Fruit fly (Drosophila melanogaster) whole organism, embryonic: ENCODE measurements around the gene CG14196.

Experiments used
- BEAF-32 ChIP-seq: fragments of 200-800 bp; sonication (Bioruptor generic); optimal IDR thresholded peaks from 3 replicates; lab custom pipeline; 2017; ENCODE audit warnings: missing biosample characterization, missing genetic modification characterization, mild to moderate bottlenecking, moderate library complexity, missing genetic modification reagents
- CG10462 ChIP-seq: fragments of 200-800 bp; sonication (Bioruptor generic); optimal IDR thresholded peaks from 2 replicates; lab custom pipeline; 2016; ENCODE audit warnings: missing biosample characterization, missing genetic modification characterization
- CG10979 ChIP-seq: fragments of 200-800 bp; sonication (Bioruptor generic); optimal IDR thresholded peaks from 2 replicates; lab custom pipeline; 2018; ENCODE audit warnings: missing biosample characterization, mild to moderate bottlenecking, missing genetic modification characterization, moderate library complexity
- CG14710 ChIP-seq: fragments of 200-800 bp; sonication (Bioruptor generic); optimal IDR thresholded peaks from 3 replicates; lab custom pipeline; 2019; ENCODE audit warnings: missing biosample characterization, mild to moderate bottlenecking, missing genetic modification characterization, moderate library complexity
- CG15514 ChIP-seq: fragments of 200-800 bp; sonication (Bioruptor generic); optimal IDR thresholded peaks from 3 replicates; lab custom pipeline; 2017; ENCODE audit warnings: missing biosample characterization, missing genetic modification characterization, mild to moderate bottlenecking, moderate library complexity, missing genetic modification reagents
- CG15601 ChIP-seq: fragments of 200-800 bp; sonication (Bioruptor generic); optimal IDR thresholded peaks from 3 replicates; lab custom pipeline; 2019; ENCODE audit warnings: missing biosample characterization, mild to moderate bottlenecking, missing genetic modification characterization, moderate library complexity
- CG17328 ChIP-seq: fragments of 200-800 bp; sonication (Bioruptor generic); IDR thresholded peaks from 2 replicates; pipeline ENCODE4 v1.3.6; 2022; ENCODE audit warnings: missing biosample characterization, missing genetic modification characterization
- CG18599 ChIP-seq: fragments of 200-800 bp; sonication (Bioruptor generic); optimal IDR thresholded peaks from 3 replicates; lab custom pipeline; 2017; ENCODE audit warnings: missing biosample characterization, missing genetic modification characterization, mild to moderate bottlenecking, moderate library complexity, missing genetic modification reagents
- CG18619 ChIP-seq: fragments of 200-800 bp; sonication (Bioruptor generic); optimal IDR thresholded peaks from 3 replicates; lab custom pipeline; 2017; ENCODE audit warnings: missing biosample characterization, mild to moderate bottlenecking, missing genetic modification characterization
- CG18764 ChIP-seq: fragments of 200-800 bp; sonication (Bioruptor generic); optimal IDR thresholded peaks from 3 replicates; lab custom pipeline; 2016; ENCODE audit warnings: missing biosample characterization, missing genetic modification characterization
- CG2712 ChIP-seq: fragments of 200-800 bp; optimal IDR thresholded peaks from 3 replicates; lab custom pipeline; 2019; ENCODE audit warnings: missing biosample characterization, mild to moderate bottlenecking, missing genetic modification characterization, moderate library complexity
- CG33557 ChIP-seq: fragments of 200-800 bp; sonication (Bioruptor generic); optimal IDR thresholded peaks from 2 replicates; lab custom pipeline; 2019; ENCODE audit warnings: missing biosample characterization, mild to moderate bottlenecking, missing genetic modification characterization, moderate library complexity
- CG34422 ChIP-seq: fragments of 200-800 bp; sonication (Bioruptor generic); IDR thresholded peaks from 3 replicates; pipeline ENCODE4 v1.3.6; 2022; ENCODE audit warnings: missing biosample characterization, missing genetic modification characterization
- CG3995 ChIP-seq: fragments of 200-800 bp; sonication (Bioruptor generic); optimal IDR thresholded peaks from 3 replicates; lab custom pipeline; 2016; ENCODE audit warnings: missing biosample characterization, missing genetic modification characterization
- CG4404 ChIP-seq: fragments of 200-800 bp; sonication (Bioruptor generic); IDR thresholded peaks from 2 replicates; pipeline ENCODE4 v1.3.6; 2022; ENCODE audit warnings: missing biosample characterization, missing genetic modification characterization
- CG4617 ChIP-seq: fragments of 200-800 bp; sonication (Bioruptor generic); optimal IDR thresholded peaks from 3 replicates; lab custom pipeline; 2016; ENCODE audit warnings: missing biosample characterization, missing genetic modification characterization, borderline replicate concordance
- CG6813 ChIP-seq: fragments of 200-800 bp; sonication (Bioruptor generic); optimal IDR thresholded peaks from 2 replicates; lab custom pipeline; 2017; ENCODE audit warnings: missing biosample characterization, missing genetic modification characterization, mild to moderate bottlenecking, moderate library complexity, missing genetic modification reagents
- CG9797 ChIP-seq: fragments of 200-800 bp; sonication (Bioruptor generic); optimal IDR thresholded peaks from 3 replicates; lab custom pipeline; 2018; ENCODE audit warnings: missing biosample characterization, mild to moderate bottlenecking, missing genetic modification characterization
- CG9876 ChIP-seq: fragments of 200-800 bp; sonication (Bioruptor generic); optimal IDR thresholded peaks from 2 replicates; lab custom pipeline; 2016; ENCODE audit warnings: missing biosample characterization, missing genetic modification characterization
- Camta ChIP-seq: fragments of 200-800 bp; sonication (Bioruptor generic); optimal IDR thresholded peaks from 2 replicates; lab custom pipeline; 2016; ENCODE audit warnings: missing biosample characterization, missing genetic modification characterization
- CkIIα-i1 ChIP-seq: fragments of 200-800 bp; sonication (Bioruptor generic); IDR thresholded peaks from 2 replicates; pipeline ENCODE4 v1.3.6; 2022; ENCODE audit warnings: missing biosample characterization, missing genetic modification characterization
- Dll ChIP-seq: fragments of 200-800 bp; sonication (Bioruptor generic); IDR thresholded peaks from 4 replicates; pipeline ENCODE4 v1.3.6; 2022; ENCODE audit warnings: missing biosample characterization, missing genetic modification characterization; ENCODE audit not compliant: partially characterized antibody
- Dp ChIP-seq: fragments of 200-800 bp; sonication (Bioruptor generic); optimal IDR thresholded peaks from 2 replicates; lab custom pipeline; 2018; ENCODE audit warnings: missing biosample characterization, mild to moderate bottlenecking, missing genetic modification characterization, moderate library complexity
- E2f2 ChIP-seq: fragments of 200-800 bp; sonication (Bioruptor generic); IDR thresholded peaks from 2 replicates; pipeline ENCODE4 v1.3.6; 2022; ENCODE audit warnings: missing biosample characterization, missing genetic modification characterization
- Lhr ChIP-seq: fragments of 200-800 bp; sonication (Bioruptor generic); optimal IDR thresholded peaks from 3 replicates; lab custom pipeline; 2017; ENCODE audit warnings: mild to moderate bottlenecking, missing biosample characterization, missing genetic modification reagents, missing genetic modification characterization
- MBD-R2 ChIP-seq: fragments of 200-800 bp; sonication (Bioruptor generic); IDR thresholded peaks from 2 replicates; pipeline ENCODE4 v1.3.6; 2022; ENCODE audit warnings: missing biosample characterization, missing genetic modification characterization
- MESR4 ChIP-seq: fragments of 200-800 bp; sonication (Bioruptor generic); optimal IDR thresholded peaks from 2 replicates; lab custom pipeline; 2018; ENCODE audit warnings: missing biosample characterization, mild to moderate bottlenecking, missing genetic modification characterization, moderate library complexity
- Med ChIP-seq: fragments of 200-800 bp; sonication (Bioruptor generic); peaks from one replicate; lab custom pipeline; 2016; ENCODE audit warnings: missing biosample characterization, missing genetic modification characterization, mild to moderate bottlenecking, inconsistent platforms, moderate library complexity
- Myb ChIP-seq: fragments of 200-800 bp; sonication (Bioruptor generic); optimal IDR thresholded peaks from 2 replicates; lab custom pipeline; 2016; ENCODE audit warnings: missing biosample characterization, missing genetic modification characterization
- Ravus ChIP-seq: fragments of 200-800 bp; sonication (Bioruptor generic); IDR thresholded peaks from 2 replicates; pipeline ENCODE4 v1.3.6; 2022; ENCODE audit warnings: missing biosample characterization, missing genetic modification characterization
- Stat92E ChIP-seq, 3 experiments: fragments of >200 bp in 2 of 3; fragments of 200-800 bp in 1 of 3; sonication (Bioruptor generic) in 1 of 3; optimal IDR thresholded peaks; 2 replicates each; lab custom pipeline; 2017 to 2019; ENCODE audit warnings: missing biosample characterization in 3 of 3, missing genetic modification characterization in 3 of 3, mild to moderate bottlenecking in 1 of 3, moderate library complexity in 1 of 3
- Trl ChIP-seq, 3 experiments: fragments of >200 bp in 2 of 3; fragments of 200-800 bp in 1 of 3; sonication (Bioruptor generic) in 1 of 3; optimal IDR thresholded peaks; 2 replicates in 1 of 3; 3 replicates in 2 of 3; lab custom pipeline; 2016 to 2017; ENCODE audit warnings: missing biosample characterization in 1 of 3, missing genetic modification characterization in 1 of 3
- ab ChIP-seq: fragments of 200-800 bp; sonication (Bioruptor generic); optimal IDR thresholded peaks from 2 replicates; lab custom pipeline; 2016; ENCODE audit warnings: missing biosample characterization, missing genetic modification characterization
- ara ChIP-seq: fragments of 200-800 bp; sonication (Bioruptor generic); IDR thresholded peaks from 2 replicates; pipeline ENCODE4 v1.3.6; 2022; ENCODE audit warnings: missing biosample characterization, missing genetic modification characterization
- bab2 ChIP-seq: fragments of 200-800 bp; sonication (Bioruptor generic); optimal IDR thresholded peaks from 2 replicates; lab custom pipeline; 2016; ENCODE audit warnings: missing biosample characterization, missing genetic modification characterization
- cg ChIP-seq: fragments of 200-800 bp; sonication (Bioruptor generic); optimal IDR thresholded peaks from 3 replicates; lab custom pipeline; 2019; ENCODE audit warnings: missing biosample characterization, mild to moderate bottlenecking, missing genetic modification characterization, moderate library complexity
- dm ChIP-seq: fragments of 200-800 bp; sonication (Bioruptor generic); optimal IDR thresholded peaks from 3 replicates; lab custom pipeline; 2016; ENCODE audit warnings: missing biosample characterization, missing genetic modification characterization
- fd102C ChIP-seq: fragments of 200-800 bp; sonication (Bioruptor generic); optimal IDR thresholded peaks from 2 replicates; lab custom pipeline; 2018; ENCODE audit warnings: missing biosample characterization, mild to moderate bottlenecking, missing genetic modification characterization, moderate library complexity
- gfzf ChIP-seq: fragments of 200-800 bp; sonication (Bioruptor generic); optimal IDR thresholded peaks from 2 replicates; lab custom pipeline; 2016; ENCODE audit warnings: missing biosample characterization, mild to moderate bottlenecking, missing genetic modification characterization, moderate library complexity
- lmd ChIP-seq: fragments of 200-800 bp; sonication (Bioruptor generic); IDR thresholded peaks from 2 replicates; pipeline ENCODE4 v1.3.6; 2022; ENCODE audit warnings: missing biosample characterization, missing genetic modification characterization
- p53 ChIP-seq: fragments of 200-800 bp; sonication (Bioruptor generic); optimal IDR thresholded peaks from 2 replicates; lab custom pipeline; 2016; ENCODE audit warnings: missing biosample characterization, missing genetic modification characterization
- phol ChIP-seq: fragments of 200-800 bp; sonication (Bioruptor generic); optimal IDR thresholded peaks from 3 replicates; lab custom pipeline; 2018; ENCODE audit warnings: missing biosample characterization, mild to moderate bottlenecking, missing genetic modification characterization, moderate library complexity
- pzg ChIP-seq: fragments of 200-800 bp; sonication (Bioruptor generic); optimal IDR thresholded peaks from 3 replicates; lab custom pipeline; 2018; ENCODE audit warnings: missing biosample characterization, mild to moderate bottlenecking, missing genetic modification characterization, moderate library complexity
- repo ChIP-seq: fragments of 200-800 bp; sonication (Bioruptor generic); optimal IDR thresholded peaks from 2 replicates; lab custom pipeline; 2016; ENCODE audit warnings: missing biosample characterization, missing genetic modification characterization
- row ChIP-seq: fragments of 200-800 bp; sonication (Bioruptor generic); IDR thresholded peaks from 3 replicates; pipeline ENCODE4 v1.3.6; 2022; ENCODE audit warnings: missing biosample characterization, missing genetic modification characterization
- sens ChIP-seq: fragments of 200-800 bp; sonication (Bioruptor generic); peaks from one replicate; lab custom pipeline; 2016; ENCODE audit warnings: missing biosample characterization, missing genetic modification characterization
- sug ChIP-seq: fragments of 200-800 bp; optimal IDR thresholded peaks from 2 replicates; lab custom pipeline; 2019; ENCODE audit warnings: missing biosample characterization, mild to moderate bottlenecking, missing genetic modification characterization, moderate library complexity
- trem ChIP-seq: fragments of 200-800 bp; optimal IDR thresholded peaks from 3 replicates; lab custom pipeline; 2019; ENCODE audit warnings: missing biosample characterization, mild to moderate bottlenecking, missing genetic modification characterization, moderate library complexity

The CG14196 gene

DNA sequence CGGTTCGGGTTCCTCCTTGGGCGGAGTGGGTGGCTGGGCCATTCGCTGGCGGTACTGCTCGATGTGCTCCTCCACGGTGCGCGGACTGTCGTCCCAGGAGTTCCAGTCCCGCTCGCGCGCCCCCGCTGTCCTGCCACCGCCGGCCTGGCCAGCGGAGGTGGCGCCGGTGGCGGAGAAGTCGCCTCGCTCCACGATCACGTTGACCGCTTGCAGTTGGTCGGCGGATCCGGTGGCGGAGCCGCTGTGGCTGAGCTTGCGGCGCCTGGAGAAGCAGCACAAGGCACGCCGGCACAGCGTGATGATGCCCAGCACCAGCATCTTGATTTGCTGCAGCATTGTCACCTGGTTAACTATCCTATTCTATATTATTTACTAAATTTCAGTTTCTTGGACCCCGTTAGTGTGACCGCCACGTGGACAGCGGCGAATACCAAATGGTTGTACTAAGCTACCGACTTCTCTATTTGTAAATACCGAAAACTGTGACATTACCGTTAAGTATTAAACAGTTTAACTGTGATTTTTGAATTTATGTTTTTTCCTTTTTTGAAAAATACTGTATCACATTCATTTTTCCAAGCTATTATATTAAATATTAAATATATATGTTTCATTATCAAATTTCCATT is 35.0 kb upstream of the CG14196 start, which contains the start of the genes CG32537 and CG32536:
Gene CG32537, minus strand, starts transcription at position 51 of the 629 bp plus-strand sequence.
Gene CG32536, minus strand, starts transcription at position 410 of the 629 bp plus-strand sequence.
- TF ChIP-seq MBD-R2 (peak; percentile 67), ara (GFP tag; lab: Robert Waterston, UW) (0 out of 2 replicates have a peak, but pooled peaks have one; percentile 22), Myb (GFP tag; lab: Kevin White, UChicago) (peak; percentile 89), CG14710 (tag; lab: Kevin White, UChicago) (peak; percentile 4), Ravus (GFP tag; lab: Robert Waterston, UW) (no peak), phol (tag; lab: Kevin White, UChicago) (peak; percentile 17), CG34422 (GFP tag; lab: Robert Waterston, UW) (0 out of 3 replicates have a peak, but pooled peaks have one; percentile 38), fd102C (GFP tag; lab: Kevin White, UChicago) (no peak), Dp (GFP tag; lab: Kevin White, UChicago) (peak; percentile 47), E2f2 (GFP tag; lab: Robert Waterston, UW) (peak; percentile 53), CG33557 (GFP tag; lab: Kevin White, UChicago) (no peak), Dll (no peak), Med (GFP tag; lab: Kevin White, UChicago) (peak; percentile 66), row (GFP tag; lab: Robert Waterston, UW) (0 out of 3 replicates have a peak, but pooled peaks have one; percentile 17), CG9797 (GFP tag; lab: Kevin White, UChicago) (peak; percentile 65), gfzf (peak; percentile 73), Trl (optimal IDR thresholded peaks at IDR 0.05; lab: Kevin White, UChicago) (no peak), Trl (GFP tag; optimal IDR thresholded peaks at IDR 0.05; lab: Kevin White, UChicago) (no peak), CG18599 (GFP tag; lab: Kevin White, UChicago) (no peak), trem (tag; lab: Kevin White, UChicago) (peak; percentile 24), CG4617 (GFP tag; lab: Kevin White, UChicago) (peak; percentile 21), CG3995 (GFP tag; lab: Kevin White, UChicago) (peak; percentile 97), BEAF-32 (GFP tag; lab: Kevin White, UChicago) (peak; percentile 6), MESR4 (GFP tag; lab: Kevin White, UChicago) (peak; percentile 72), sens (peak; percentile 45), Lhr (GFP tag; lab: Kevin White, UChicago) (peak; percentile 1), sug (tag; lab: Kevin White, UChicago) (no peak), CG2712 (peak; percentile 1), CG15514 (peak; percentile 26), pzg (GFP tag; lab: Kevin White, UChicago) (peak; percentile 53)

DNA sequence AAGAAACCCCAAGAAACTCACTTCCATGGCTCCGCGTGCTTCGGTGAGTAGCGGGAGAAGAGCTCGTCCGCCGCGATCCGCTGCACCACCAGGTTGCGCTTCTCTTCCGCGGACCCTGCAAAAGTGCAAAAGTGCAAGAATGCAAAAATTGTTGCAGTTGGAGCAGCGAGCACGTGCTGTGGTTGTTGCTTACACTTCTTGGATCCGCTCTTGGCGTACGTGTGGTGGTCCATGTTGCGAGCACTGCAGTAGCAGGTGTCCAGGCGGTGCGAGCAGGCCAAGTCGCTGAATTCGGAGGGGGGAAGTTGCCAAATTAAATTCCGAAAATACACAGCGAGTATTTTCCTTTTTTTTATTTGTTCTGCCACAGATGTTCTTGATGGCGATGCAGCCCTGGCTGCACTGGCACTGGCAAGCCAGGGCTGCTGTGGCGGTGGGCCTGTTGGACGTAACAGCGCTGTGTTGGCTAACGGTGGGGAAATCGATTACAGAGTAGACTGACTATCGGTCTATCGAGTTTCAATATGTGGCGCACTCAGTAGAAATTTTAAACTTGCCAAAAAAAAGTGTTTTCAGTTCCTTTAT is 26.9 kb upstream of the CG14196 start, which contains the start of gene CG8010:
Gene CG8010, minus strand, starts transcription at position 413 of the 585 bp plus-strand sequence.
- TF ChIP-seq ab (GFP tag; lab: Kevin White, UChicago) (no peak), CG10979 (tag; lab: Kevin White, UChicago) (peak; percentile 37), CG6813 (GFP tag; lab: Kevin White, UChicago) (no peak), CG17328 (GFP tag; lab: Robert Waterston, UW) (no peak), CG18619 (GFP tag; lab: Kevin White, UChicago) (no peak), bab2 (GFP tag; lab: Kevin White, UChicago) (no peak), cg (GFP tag; lab: Kevin White, UChicago) (no peak), p53 (no peak), lmd (GFP tag; lab: Robert Waterston, UW) (peak; percentile 13; the same call in 1 of the 2 replicates), CG10462 (GFP tag; lab: Kevin White, UChicago) (no peak), CkIIα-i1 (GFP tag; lab: Robert Waterston, UW) (no peak), dm (GFP tag; lab: Kevin White, UChicago) (peak; percentile 78), CG15601 (tag; lab: Kevin White, UChicago) (no peak), CG18764 (no peak), CG4404 (GFP tag; lab: Robert Waterston, UW) (no peak), repo (GFP tag; lab: Kevin White, UChicago) (no peak), Dp (GFP tag; lab: Kevin White, UChicago) (peak; percentile 89), Camta (GFP tag; lab: Kevin White, UChicago) (no peak), CG9876 (GFP tag; lab: Kevin White, UChicago) (no peak), Stat92E (GFP tag; optimal IDR thresholded peaks at IDR 0.05; lab: Kevin White, UChicago) (no peak)
